Worm (Caenorhabditis elegans) whole organism, early embryonic: ENCODE data around the gene twk-44.

Experiments
- B0310.2 ChIP-seq: sonication (generic microtip); optimal IDR thresholded peaks from 2 replicates; lab custom pipeline; 2016; ENCODE audit warnings: mild to moderate bottlenecking, missing genetic modification characterization, missing compliant biosample characterization
- F13C5.2 ChIP-seq: sonication (generic microtip); optimal IDR thresholded peaks from 2 replicates; lab custom pipeline; 2017; ENCODE audit warnings: mild to moderate bottlenecking, missing genetic modification characterization, inconsistent platforms, missing compliant biosample characterization
- ama-1 ChIP-seq: fragments of 150-350 bp; optimal IDR thresholded peaks from 2 replicates; lab custom pipeline; 2014
- ceh-36 ChIP-seq: sonication (generic microtip); optimal IDR thresholded peaks from 2 replicates; lab custom pipeline; 2016; ENCODE audit warnings: missing genetic modification characterization, inconsistent platforms, missing compliant biosample characterization
- flt-1 ChIP-seq: fragments of 200-800 bp; sonication (Bioruptor generic); IDR thresholded peaks from 2 replicates; pipeline ENCODE4 v1.3.6; 2022; ENCODE audit warnings: missing genetic modification characterization, missing compliant biosample characterization
- hmbx-1 ChIP-seq: sonication (generic microtip); optimal IDR thresholded peaks from 2 replicates; lab custom pipeline; 2016; ENCODE audit warnings: mild to moderate bottlenecking, missing genetic modification characterization, missing compliant biosample characterization
- hmg-4 ChIP-seq: fragments of 200-800 bp; sonication (Bioruptor generic); optimal IDR thresholded peaks from 2 replicates; lab custom pipeline; 2018; ENCODE audit warnings: mild to moderate bottlenecking, missing genetic modification characterization, missing compliant biosample characterization
- hnd-1 ChIP-seq: sonication (generic microtip); optimal IDR thresholded peaks from 2 replicates; lab custom pipeline; 2016; ENCODE audit warnings: missing genetic modification characterization, missing compliant biosample characterization
- pes-1 ChIP-seq: fragments of 200-800 bp; sonication (Bioruptor generic); IDR thresholded peaks from 2 replicates; pipeline ENCODE4 v1.3.6; 2022; ENCODE audit warnings: missing genetic modification reagents, missing genetic modification characterization, missing compliant biosample characterization
- scrt-1 ChIP-seq: fragments of 200-800 bp; sonication (Bioruptor generic); IDR thresholded peaks from 2 replicates; pipeline ENCODE4 v1.3.6; 2022; ENCODE audit warnings: missing genetic modification characterization, missing compliant biosample characterization
- tbx-11 ChIP-seq: fragments of 200-800 bp; sonication (Bioruptor generic); IDR thresholded peaks from 2 replicates; pipeline ENCODE4 v1.3.6; 2022; ENCODE audit warnings: missing genetic modification characterization, missing compliant biosample characterization
- tra-4 ChIP-seq: sonication (generic microtip); optimal IDR thresholded peaks from 2 replicates; lab custom pipeline; 2017; ENCODE audit warnings: missing genetic modification characterization, missing compliant biosample characterization

DNA sequence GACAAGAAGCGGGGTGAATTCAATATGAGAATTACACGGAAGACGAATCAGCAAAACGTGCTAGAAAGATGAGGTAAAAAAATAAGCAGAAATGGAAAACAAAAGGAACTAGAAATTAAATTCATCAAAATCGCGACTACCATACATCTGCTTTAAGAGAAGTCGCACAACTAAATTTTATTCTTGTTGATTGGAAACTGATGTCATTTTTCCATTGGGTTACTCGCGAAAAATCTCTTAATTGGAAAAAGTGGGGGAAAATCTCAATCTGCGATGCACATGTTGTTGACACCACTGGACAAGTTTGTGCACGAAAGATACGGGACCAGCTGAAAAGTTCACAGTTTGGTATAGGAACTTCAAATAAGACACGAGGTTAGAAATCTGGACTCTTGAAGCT is 30.0 kb downstream of the twk-44 start:
- TF ChIP-seq ama-1 (lab: Kevin White, UChicago) (no peak), tbx-11 (GFP tag; lab: Robert Waterston, UW) (no peak), hmg-4 (GFP tag; lab: Kevin White, UChicago) (no peak), F13C5.2 (tag; lab: Kevin White, UChicago) (no peak), B0310.2 (no peak), tra-4 (tag; lab: Kevin White, UChicago) (no peak), scrt-1 (GFP tag; lab: Robert Waterston, UW) (no peak), hnd-1 (tag; lab: Kevin White, UChicago) (no peak), pes-1 (GFP tag; lab: Robert Waterston, UW) (no peak), hmbx-1 (tag; lab: Kevin White, UChicago) (no peak), ceh-36 (no peak), flt-1 (GFP tag; lab: Robert Waterston, UW) (no peak)
